Worm (Caenorhabditis elegans) whole organism, L1 larva: ENCODE measurements around the gene let-716.

Experiments used
- C04F5.9 ChIP-seq: sonication (generic microtip); optimal IDR thresholded peaks from 2 replicates; lab custom pipeline; 2016; ENCODE audit warnings: missing genetic modification characterization, missing compliant biosample characterization
- blmp-1 ChIP-seq: fragments of 150-350 bp; optimal IDR thresholded peaks from 2 replicates; lab custom pipeline; 2014; ENCODE audit warnings: missing biosample characterization, missing genetic modification characterization
- efl-1 ChIP-seq, 4 experiments: fragments of 150-350 bp; optimal IDR thresholded peaks in 3 of 4; peaks in 1 of 4; 1 replicate in 1 of 4; 2 replicates in 3 of 4; lab custom pipeline; 2014; ENCODE audit warnings: missing biosample characterization in 2 of 4, missing genetic modification characterization in 2 of 4, missing genetic modification reagents in 2 of 4
- efl-3 ChIP-seq: fragments of 200-800 bp; sonication (Bioruptor generic); optimal IDR thresholded peaks from 2 replicates; lab custom pipeline; 2018; ENCODE audit warnings: mild to moderate bottlenecking, missing genetic modification characterization, missing compliant biosample characterization
- elt-2 ChIP-seq: sonication (generic microtip); optimal IDR thresholded peaks from 2 replicates; lab custom pipeline; 2016; ENCODE audit warnings: missing genetic modification characterization, mild to moderate bottlenecking, inconsistent platforms, missing compliant biosample characterization, missing genetic modification reagents
- elt-3 ChIP-seq, 6 experiments: fragments of 150-350 bp in 1 of 6; sonication (generic microtip); optimal IDR thresholded peaks; 2 replicates each; lab custom pipeline; 2017 to 2018; ENCODE audit warnings: missing biosample characterization in 6 of 6, missing genetic modification characterization in 6 of 6, inconsistent platforms in 1 of 6
- fkh-10 ChIP-seq: sonication (generic microtip); optimal IDR thresholded peaks from 2 replicates; lab custom pipeline; 2017; ENCODE audit warnings: missing biosample characterization, missing genetic modification reagents, missing genetic modification characterization
- fkh-4 ChIP-seq: sonication (generic microtip); optimal IDR thresholded peaks from 2 replicates; lab custom pipeline; 2016; ENCODE audit warnings: missing compliant biosample characterization, missing genetic modification characterization, borderline replicate concordance
- fkh-8 ChIP-seq: sonication (generic microtip); optimal IDR thresholded peaks from 2 replicates; lab custom pipeline; 2016; ENCODE audit warnings: mild to moderate bottlenecking, missing genetic modification characterization, missing compliant biosample characterization
- grh-1 ChIP-seq: fragments of 200-800 bp; sonication (Bioruptor generic); IDR thresholded peaks from 2 replicates; pipeline ENCODE4 v1.3.6; 2022; ENCODE audit warnings: missing genetic modification reagents, missing genetic modification characterization, missing compliant biosample characterization
- hlh-17 ChIP-seq: fragments of 200-800 bp; sonication (Bioruptor generic); optimal IDR thresholded peaks from 2 replicates; lab custom pipeline; 2018; ENCODE audit warnings: missing genetic modification characterization, mild to moderate bottlenecking, missing compliant biosample characterization, moderate library complexity, borderline replicate concordance
- jun-1 ChIP-seq: fragments of 150-350 bp; optimal IDR thresholded peaks from 2 replicates; lab custom pipeline; 2014; ENCODE audit warnings: missing biosample characterization, missing genetic modification reagents, missing genetic modification characterization
- lin-13 ChIP-seq: fragments of 150-350 bp; optimal IDR thresholded peaks from 2 replicates; lab custom pipeline; 2014; ENCODE audit warnings: missing biosample characterization, missing genetic modification reagents, missing genetic modification characterization
- lin-14 ChIP-seq: fragments of 200-800 bp; sonication (Bioruptor generic); optimal IDR thresholded peaks from 2 replicates; lab custom pipeline; 2018; ENCODE audit warnings: mild to moderate bottlenecking, missing genetic modification characterization, moderate library complexity, missing compliant biosample characterization
- lin-35 ChIP-seq, 2 experiments: fragments of 150-350 bp; optimal IDR thresholded peaks; 2 replicates each; lab custom pipeline; 2014; ENCODE audit warnings: missing biosample characterization in 2 of 2, missing genetic modification characterization in 2 of 2, missing genetic modification reagents in 2 of 2
- mab-9 ChIP-seq: fragments of 200-800 bp; sonication (Bioruptor generic); IDR thresholded peaks from 2 replicates; pipeline ENCODE4 v1.3.6; 2022; ENCODE audit warnings: missing genetic modification reagents, missing genetic modification characterization, missing compliant biosample characterization
- mdl-1 ChIP-seq, 2 experiments: fragments of 150-350 bp; optimal IDR thresholded peaks; 2 replicates each; lab custom pipeline; 2014 to 2017; ENCODE audit warnings: missing biosample characterization in 2 of 2, missing genetic modification characterization in 2 of 2, inconsistent platforms in 1 of 2
- nhr-19 ChIP-seq: fragments of 200-800 bp; sonication (Bioruptor generic); conservative IDR thresholded peaks from 2 replicates; pipeline ENCODE4 v1.3.6; 2022; ENCODE audit warnings: missing genetic modification characterization, missing compliant biosample characterization
- nhr-20 ChIP-seq: sonication (generic microtip); optimal IDR thresholded peaks from 2 replicates; lab custom pipeline; 2016; ENCODE audit warnings: mild to moderate bottlenecking, missing genetic modification characterization, missing compliant biosample characterization
- nhr-28 ChIP-seq: fragments of 150-350 bp; optimal IDR thresholded peaks from 2 replicates; lab custom pipeline; 2014; ENCODE audit warnings: missing biosample characterization, missing genetic modification characterization
- nhr-71 ChIP-seq: sonication (generic microtip); optimal IDR thresholded peaks from 2 replicates; lab custom pipeline; 2016; ENCODE audit warnings: mild to moderate bottlenecking, missing genetic modification characterization, moderate library complexity, missing compliant biosample characterization
- nhr-85 ChIP-seq: sonication (generic microtip); peaks from one replicate; lab custom pipeline; 2016; ENCODE audit warnings: missing genetic modification characterization, inconsistent platforms, missing compliant biosample characterization
- nhr-90 ChIP-seq: sonication (generic microtip); optimal IDR thresholded peaks from 2 replicates; lab custom pipeline; 2016; ENCODE audit warnings: mild to moderate bottlenecking, missing genetic modification characterization, missing compliant biosample characterization; ENCODE audit not compliant: poor library complexity
- pqm-1 ChIP-seq: sonication (generic microtip); optimal IDR thresholded peaks from 3 replicates; lab custom pipeline; 2017; ENCODE audit warnings: missing biosample characterization, missing genetic modification characterization
- snpc-4 ChIP-seq: fragments of 150-350 bp; optimal IDR thresholded peaks from 2 replicates; lab custom pipeline; 2014; ENCODE audit warnings: missing biosample characterization, missing genetic modification characterization
- snu-23 ChIP-seq: sonication (generic microtip); optimal IDR thresholded peaks from 2 replicates; lab custom pipeline; 2016; ENCODE audit warnings: missing genetic modification characterization, missing compliant biosample characterization
- sox-4 ChIP-seq: sonication (generic microtip); optimal IDR thresholded peaks from 2 replicates; lab custom pipeline; 2016; ENCODE audit warnings: missing genetic modification characterization, missing compliant biosample characterization
- sptf-1 ChIP-seq: fragments of 150-350 bp; optimal IDR thresholded peaks from 2 replicates; lab custom pipeline; 2014; ENCODE audit warnings: missing biosample characterization, missing genetic modification characterization
- sup-37 ChIP-seq: fragments of 200-800 bp; sonication (Bioruptor generic); optimal IDR thresholded peaks from 2 replicates; lab custom pipeline; 2018; ENCODE audit warnings: mild to moderate bottlenecking, missing genetic modification characterization, missing compliant biosample characterization
- tbx-2 ChIP-seq: sonication (generic microtip); optimal IDR thresholded peaks from 2 replicates; lab custom pipeline; 2016; ENCODE audit warnings: missing genetic modification characterization, missing compliant biosample characterization
- tlp-1 ChIP-seq: fragments of 150-350 bp; optimal IDR thresholded peaks from 2 replicates; lab custom pipeline; 2014; ENCODE audit warnings: missing biosample characterization, missing genetic modification characterization
- unc-62 ChIP-seq: fragments of 150-350 bp; optimal IDR thresholded peaks from 2 replicates; lab custom pipeline; 2014; ENCODE audit warnings: missing biosample characterization, missing genetic modification reagents, missing genetic modification characterization
- unc-86 ChIP-seq: sonication (generic microtip); optimal IDR thresholded peaks from 2 replicates; lab custom pipeline; 2016; ENCODE audit warnings: missing genetic modification characterization, missing compliant biosample characterization
- unc-98 ChIP-seq: fragments of 200-800 bp; sonication (Bioruptor generic); IDR thresholded peaks from 2 replicates; pipeline ENCODE4 v1.3.6; 2022; ENCODE audit warnings: missing genetic modification characterization, missing compliant biosample characterization
- xbp-1 ChIP-seq: sonication (generic microtip); optimal IDR thresholded peaks from 2 replicates; lab custom pipeline; 2016; ENCODE audit warnings: missing genetic modification characterization, missing compliant biosample characterization
- ztf-4 ChIP-seq: fragments of 150-350 bp; optimal IDR thresholded peaks from 2 replicates; lab custom pipeline; 2014; ENCODE audit warnings: missing biosample characterization, missing genetic modification characterization

let-716 gene

DNA sequence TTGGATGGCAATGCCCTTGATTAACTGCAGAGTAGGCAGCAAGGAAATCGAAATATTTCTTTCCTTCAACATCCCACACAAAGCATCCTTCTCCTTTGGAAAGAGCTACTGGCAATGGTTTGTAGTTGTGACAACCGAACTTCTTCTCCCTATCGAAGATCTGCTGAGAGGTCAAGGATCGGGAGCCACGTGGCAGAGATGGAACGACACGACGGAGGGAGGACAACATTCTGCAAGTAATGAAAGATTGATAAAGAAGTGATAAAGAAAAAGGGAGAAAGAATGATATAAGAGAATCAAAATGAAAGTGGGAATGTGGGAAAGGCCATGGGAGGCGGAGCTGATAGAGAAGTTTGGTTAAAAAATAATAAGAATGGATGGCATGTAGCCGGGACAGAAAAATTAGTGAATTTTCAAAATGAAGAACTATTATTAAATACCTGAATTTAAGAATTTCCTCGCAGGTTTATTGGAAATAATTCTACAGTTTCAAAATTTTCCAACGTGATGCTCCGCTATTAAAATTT lies 12.4 kb downstream of the let-716 start, which contains the start of gene oatr-1:
Gene oatr-1, minus strand, starts transcription at position 477 of the 527 bp plus-strand sequence.
- TF ChIP-seq nhr-20 (tag; lab: Kevin White, UChicago) (peak; percentile 19), nhr-85 (tag; lab: Kevin White, UChicago) (no peak), nhr-28 (tag; lab: Kevin White, UChicago) (no peak), mab-9 (GFP tag; lab: Robert Waterston, UW) (no peak), sup-37 (GFP tag; lab: Kevin White, UChicago) (no peak), lin-13 (GFP tag; lab: Kevin White, UChicago) (no peak), lin-35 (GFP tag; optimal IDR thresholded peaks at IDR 0.05; lab: Kevin White, UChicago) (peak in 1 of 2 experiments; percentile 0), nhr-90 (tag; lab: Kevin White, UChicago) (no peak), unc-86 (tag; lab: Kevin White, UChicago) (no peak), sox-4 (tag; lab: Kevin White, UChicago) (no peak), sptf-1 (tag; lab: Kevin White, UChicago) (no peak), fkh-10 (GFP tag; lab: Kevin White, UChicago) (no peak), fkh-4 (tag; lab: Kevin White, UChicago) (no peak), pqm-1 (tag; lab: Kevin White, UChicago) (no peak), tlp-1 (tag; lab: Kevin White, UChicago) (no peak), unc-98 (GFP tag; lab: Robert Waterston, UW) (no peak), ztf-4 (no peak), elt-3 (tag; optimal IDR thresholded peaks at IDR 0.05; lab: Kevin White, UChicago) (peak in 3 of 6 experiments; percentile 21 to 40 (median 35)), nhr-71 (tag; lab: Kevin White, UChicago) (peak; percentile 12), fkh-8 (tag; lab: Kevin White, UChicago) (no peak), blmp-1 (tag; lab: Kevin White, UChicago) (peak; percentile 46), mdl-1 (tag; optimal IDR thresholded peaks at IDR 0.05; lab: Kevin White, UChicago) (peak in 1 of 2 experiments; percentile 3), hlh-17 (GFP tag; lab: Kevin White, UChicago) (no peak)

DNA sequence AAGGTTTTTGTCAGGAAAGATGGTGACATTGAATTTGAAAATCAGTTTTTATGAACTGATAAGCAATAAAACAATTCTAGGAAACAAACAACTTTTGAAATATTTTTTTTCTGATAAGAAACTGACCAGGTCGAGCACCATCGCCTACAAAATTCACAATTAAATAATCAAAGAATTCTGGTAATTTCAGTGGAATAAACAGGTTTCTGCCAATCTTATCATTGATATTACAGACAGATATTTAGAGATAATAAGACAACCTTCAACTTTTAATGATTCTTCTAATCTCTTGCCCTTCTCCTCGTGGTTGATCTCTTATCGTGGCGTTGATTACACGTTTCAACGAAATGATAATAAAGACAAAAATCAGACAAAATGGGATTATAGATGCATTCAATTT lies 13.0 kb downstream of the let-716 start:
- TF ChIP-seq jun-1 (tag; lab: Kevin White, UChicago) (peak; percentile 27), grh-1 (GFP tag; lab: Robert Waterston, UW) (peak; percentile 50; the same call in 1 of the 2 replicates), fkh-8 (tag; lab: Kevin White, UChicago) (no peak), pqm-1 (tag; lab: Kevin White, UChicago) (peak; percentile 23), efl-3 (no peak), unc-62 (GFP tag; lab: Kevin White, UChicago) (no peak), fkh-10 (GFP tag; lab: Kevin White, UChicago) (no peak), nhr-71 (tag; lab: Kevin White, UChicago) (peak; percentile 47), nhr-85 (tag; lab: Kevin White, UChicago) (peak; percentile 37), tbx-2 (tag; lab: Kevin White, UChicago) (no peak), nhr-20 (tag; lab: Kevin White, UChicago) (peak; percentile 61), xbp-1 (no peak), lin-14 (GFP tag; lab: Kevin White, UChicago) (peak; percentile 59), elt-3 (tag; optimal IDR thresholded peaks at IDR 0.05; lab: Kevin White, UChicago) (peak; percentile 79 to 99 (median 89)), elt-2 (tag; lab: Kevin White, UChicago) (peak; percentile 96), efl-1 (optimal IDR thresholded peaks at IDR 0.05; lab: Kevin White, UChicago) (no peak), efl-1 (GFP tag; optimal IDR thresholded peaks at IDR 0.05 in 1 of 2; lab: Kevin White, UChicago) (peak in 1 of 2 experiments; percentile 74), nhr-19 (GFP tag; lab: Robert Waterston, UW) (peak; percentile 27), tlp-1 (tag; lab: Kevin White, UChicago) (peak; percentile 2), nhr-28 (tag; lab: Kevin White, UChicago) (no peak), snu-23 (GFP tag; lab: Kevin White, UChicago) (peak; percentile 34), C04F5.9 (tag; lab: Kevin White, UChicago) (no peak), sup-37 (GFP tag; lab: Kevin White, UChicago) (no peak), snpc-4 (no peak), nhr-90 (tag; lab: Kevin White, UChicago) (peak; percentile 40)
